Worm (Caenorhabditis elegans) whole organism, midembryonic: ENCODE results near the gene R10H10.3.

ENCODE experiments used
- T22C8.4 ChIP-seq: fragments of 200-800 bp; sonication (Bioruptor generic); IDR thresholded peaks from 2 replicates; pipeline ENCODE4 v1.3.6; 2022; ENCODE audit warnings: missing genetic modification characterization, missing compliant biosample characterization
- cog-1 ChIP-seq: sonication (generic microtip); optimal IDR thresholded peaks from 2 replicates; lab custom pipeline; 2016; ENCODE audit warnings: missing genetic modification characterization, missing compliant biosample characterization
- flt-1 ChIP-seq: fragments of 200-800 bp; sonication (Bioruptor generic); IDR thresholded peaks from 2 replicates; pipeline ENCODE4 v1.3.6; 2022; ENCODE audit warnings: missing genetic modification characterization, missing compliant biosample characterization
- klf-2 ChIP-seq: fragments of 200-800 bp; sonication (Bioruptor generic); conservative IDR thresholded peaks from 2 replicates; pipeline ENCODE4 v1.3.6; 2022; ENCODE audit warnings: missing genetic modification reagents, missing genetic modification characterization, missing compliant biosample characterization
- med-1 ChIP-seq: sonication (generic microtip); optimal IDR thresholded peaks from 2 replicates; lab custom pipeline; 2017; ENCODE audit warnings: missing genetic modification characterization, mild to moderate bottlenecking, missing compliant biosample characterization, antibody characterized with exemption, missing genetic modification reagents; ENCODE audit not compliant: insufficient read depth
- ref-1 ChIP-seq: fragments of 200-800 bp; sonication (Bioruptor generic); conservative IDR thresholded peaks from 2 replicates; pipeline ENCODE4 v1.3.6; 2022; ENCODE audit warnings: missing genetic modification reagents, missing genetic modification characterization, missing compliant biosample characterization
- tab-1 ChIP-seq: fragments of 200-800 bp; sonication (Bioruptor generic); IDR thresholded peaks from 2 replicates; pipeline ENCODE4 v1.3.6; 2022; ENCODE audit warnings: missing genetic modification characterization, missing compliant biosample characterization
- ztf-23 ChIP-seq: fragments of 200-800 bp; sonication (Bioruptor generic); IDR thresholded peaks from 2 replicates; pipeline ENCODE4 v1.3.6; 2022; ENCODE audit warnings: missing genetic modification reagents, missing genetic modification characterization, missing compliant biosample characterization
- ztf-29 ChIP-seq: fragments of 200-800 bp; sonication (Bioruptor generic); IDR thresholded peaks from 2 replicates; pipeline ENCODE4 v1.3.6; 2022; ENCODE audit warnings: missing genetic modification reagents, missing genetic modification characterization, missing compliant biosample characterization

R10H10.3 gene

ce11 chrIV:10437114-10437513, 48.8 kb downstream of the R10H10.3 start:
- TF ChIP-seq tab-1 (GFP tag; lab: Robert Waterston, UW) (no peak), klf-2 (GFP tag; lab: Robert Waterston, UW) (no peak), med-1 (no peak), T22C8.4 (no peak), ztf-29 (GFP tag; lab: Robert Waterston, UW) (no peak), flt-1 (GFP tag; lab: Robert Waterston, UW) (no peak), ref-1 (no peak), cog-1 (tag; lab: Kevin White, UChicago) (no peak), ztf-23 (GFP tag; lab: Robert Waterston, UW) (no peak)

ce11 chrIV:10438901-10439300, 50.6 kb downstream of the R10H10.3 start, which contains the start of gene F13B12.3:
F13B12.3 (plus strand) TSS chrIV:10439123.
- TF ChIP-seq ref-1 = 0 out of 2 replicates have a peak, but pooled peaks have one; percentile 2
- no peak for TF ChIP-seq tab-1 (GFP tag; lab: Robert Waterston, UW)
